Fruit fly (Drosophila melanogaster) whole organism, embryonic: ENCODE data around the gene CG10345.

Experiments
- Bteb2 ChIP-seq: fragments of 200-800 bp; sonication (Bioruptor generic); optimal IDR thresholded peaks from 2 replicates; lab custom pipeline; 2016; ENCODE audit warnings: missing biosample characterization, missing genetic modification characterization
- CG10959 ChIP-seq: fragments of 200-800 bp; sonication (Bioruptor generic); IDR thresholded peaks from 2 replicates; pipeline ENCODE4 v1.3.6; 2022; ENCODE audit warnings: missing biosample characterization, missing genetic modification characterization
- CG10979 ChIP-seq: fragments of 200-800 bp; sonication (Bioruptor generic); optimal IDR thresholded peaks from 2 replicates; lab custom pipeline; 2018; ENCODE audit warnings: missing biosample characterization, mild to moderate bottlenecking, missing genetic modification characterization, moderate library complexity
- CG11504 ChIP-seq: fragments of 200-800 bp; sonication (Bioruptor generic); optimal IDR thresholded peaks from 3 replicates; lab custom pipeline; 2019; ENCODE audit warnings: missing biosample characterization, mild to moderate bottlenecking, missing genetic modification characterization, moderate library complexity
- CG12155 ChIP-seq: fragments of 200-800 bp; sonication (Bioruptor generic); optimal IDR thresholded peaks from 3 replicates; lab custom pipeline; 2016; ENCODE audit warnings: missing biosample characterization, missing genetic modification characterization
- CG12299 ChIP-seq: fragments of 200-800 bp; sonication (Bioruptor generic); optimal IDR thresholded peaks from 2 replicates; lab custom pipeline; 2018; ENCODE audit warnings: missing biosample characterization, mild to moderate bottlenecking, missing genetic modification characterization
- CG16779 ChIP-seq: fragments of 200-800 bp; sonication (Bioruptor generic); IDR thresholded peaks from 2 replicates; pipeline ENCODE4 v1.3.6; 2022; ENCODE audit warnings: missing biosample characterization, missing genetic modification characterization
- CG16815 ChIP-seq: fragments of 200-800 bp; sonication (Bioruptor generic); optimal IDR thresholded peaks from 3 replicates; lab custom pipeline; 2017; ENCODE audit warnings: missing biosample characterization, mild to moderate bottlenecking, missing genetic modification characterization
- CG17186 ChIP-seq: fragments of 200-800 bp; sonication (Bioruptor generic); optimal IDR thresholded peaks from 3 replicates; lab custom pipeline; 2017; ENCODE audit warnings: missing biosample characterization, missing genetic modification reagents, missing genetic modification characterization
- CG17802 ChIP-seq: fragments of 200-800 bp; sonication (Bioruptor generic); optimal IDR thresholded peaks from 2 replicates; lab custom pipeline; 2018; ENCODE audit warnings: missing biosample characterization, mild to moderate bottlenecking, missing genetic modification characterization, moderate library complexity
- CG18619 ChIP-seq: fragments of 200-800 bp; sonication (Bioruptor generic); optimal IDR thresholded peaks from 3 replicates; lab custom pipeline; 2017; ENCODE audit warnings: missing biosample characterization, mild to moderate bottlenecking, missing genetic modification characterization
- CG30020 ChIP-seq: fragments of 200-800 bp; optimal IDR thresholded peaks from 2 replicates; lab custom pipeline; 2019; ENCODE audit warnings: missing biosample characterization, mild to moderate bottlenecking, missing genetic modification characterization, moderate library complexity
- CG31388 ChIP-seq: fragments of 200-800 bp; sonication (Bioruptor generic); optimal IDR thresholded peaks from 2 replicates; lab custom pipeline; 2016; ENCODE audit warnings: missing biosample characterization, missing genetic modification characterization
- CG3838 ChIP-seq: fragments of 200-800 bp; sonication (Bioruptor generic); optimal IDR thresholded peaks from 3 replicates; lab custom pipeline; 2016; ENCODE audit warnings: missing biosample characterization, missing genetic modification characterization
- CG6683 ChIP-seq: fragments of 200-800 bp; sonication (Bioruptor generic); optimal IDR thresholded peaks from 2 replicates; lab custom pipeline; 2017; ENCODE audit warnings: missing biosample characterization, mild to moderate bottlenecking, missing genetic modification characterization, missing genetic modification reagents
- CG7357 ChIP-seq: fragments of 200-800 bp; sonication (Bioruptor generic); IDR thresholded peaks from 3 replicates; pipeline ENCODE4 v1.3.6; 2022; ENCODE audit warnings: missing biosample characterization, missing genetic modification characterization
- CG7786 ChIP-seq: fragments of 200-800 bp; sonication (Bioruptor generic); optimal IDR thresholded peaks from 2 replicates; lab custom pipeline; 2016; ENCODE audit warnings: missing biosample characterization, missing genetic modification characterization
- CG8359 ChIP-seq: fragments of 200-800 bp; sonication (Bioruptor generic); optimal IDR thresholded peaks from 2 replicates; lab custom pipeline; 2017; ENCODE audit warnings: missing biosample characterization, mild to moderate bottlenecking, missing genetic modification characterization, borderline replicate concordance
- D19A ChIP-seq: fragments of 200-800 bp; optimal IDR thresholded peaks from 3 replicates; lab custom pipeline; 2019; ENCODE audit warnings: missing biosample characterization, mild to moderate bottlenecking, missing genetic modification characterization, moderate library complexity
- GATAe ChIP-seq: fragments of 200-800 bp; sonication (Bioruptor generic); conservative IDR thresholded peaks from 2 replicates; pipeline ENCODE4 v1.3.6; 2022; ENCODE audit warnings: missing biosample characterization, missing genetic modification characterization
- Mrtf ChIP-seq: fragments of 200-800 bp; sonication (Bioruptor generic); IDR thresholded peaks from 3 replicates; pipeline ENCODE4 v1.3.6; 2022; ENCODE audit warnings: missing biosample characterization, missing genetic modification characterization
- Nf-YA ChIP-seq: fragments of 200-800 bp; sonication (Bioruptor generic); IDR thresholded peaks from 2 replicates; pipeline ENCODE4 v1.3.6; 2022; ENCODE audit warnings: missing biosample characterization, missing genetic modification characterization
- Poxn ChIP-seq: fragments of 200-800 bp; sonication (Bioruptor generic); IDR thresholded peaks from 2 replicates; pipeline ENCODE4 v1.3.6; 2022; ENCODE audit warnings: missing biosample characterization, missing genetic modification characterization
- Sox100B ChIP-seq: fragments of 200-800 bp; sonication (Bioruptor generic); optimal IDR thresholded peaks from 3 replicates; lab custom pipeline; 2018; ENCODE audit warnings: missing biosample characterization, mild to moderate bottlenecking, missing genetic modification characterization
- Sox102F ChIP-seq: fragments of 200-800 bp; sonication (Bioruptor generic); optimal IDR thresholded peaks from 2 replicates; lab custom pipeline; 2018; ENCODE audit warnings: missing biosample characterization, mild to moderate bottlenecking, missing genetic modification characterization, moderate library complexity
- TFAM ChIP-seq: fragments of 200-800 bp; sonication (Bioruptor generic); optimal IDR thresholded peaks from 2 replicates; lab custom pipeline; 2017; ENCODE audit warnings: missing biosample characterization, missing genetic modification characterization, inconsistent platforms
- Xrp1 ChIP-seq: fragments of 200-800 bp; sonication (Bioruptor generic); IDR thresholded peaks from 2 replicates; pipeline ENCODE4 v1.3.6; 2022; ENCODE audit warnings: missing biosample characterization, missing genetic modification characterization
- ash1 ChIP-seq: fragments of 200-800 bp; sonication (Bioruptor generic); optimal IDR thresholded peaks from 2 replicates; lab custom pipeline; 2018; ENCODE audit warnings: missing biosample characterization, mild to moderate bottlenecking, missing genetic modification characterization
- chinmo ChIP-seq: fragments of 200-800 bp; sonication (Bioruptor generic); IDR thresholded peaks from 4 replicates; pipeline ENCODE4 v1.3.6; 2022; ENCODE audit warnings: missing biosample characterization, missing genetic modification characterization; ENCODE audit not compliant: partially characterized antibody
- da ChIP-seq: fragments of 200-800 bp; sonication (Bioruptor generic); optimal IDR thresholded peaks from 2 replicates; lab custom pipeline; 2016; ENCODE audit warnings: missing biosample characterization, missing genetic modification characterization
- ewg ChIP-seq: fragments of 200-800 bp; sonication (Bioruptor generic); optimal IDR thresholded peaks from 3 replicates; lab custom pipeline; 2017; ENCODE audit warnings: mild to moderate bottlenecking, missing biosample characterization, missing genetic modification reagents, missing genetic modification characterization
- gem ChIP-seq: fragments of 200-800 bp; sonication (Bioruptor generic); optimal IDR thresholded peaks from 2 replicates; lab custom pipeline; 2019; ENCODE audit warnings: missing biosample characterization, mild to moderate bottlenecking, missing genetic modification characterization, moderate library complexity
- h ChIP-seq: fragments of >200 bp; optimal IDR thresholded peaks from 2 replicates; lab custom pipeline; 2017
- hkb ChIP-seq, 2 experiments: fragments of 200-800 bp in 1 of 2; fragments of >200 bp in 1 of 2; sonication (Bioruptor generic) in 1 of 2; IDR thresholded peaks in 1 of 2; optimal IDR thresholded peaks in 1 of 2; 2 replicates each; pipeline versions ENCODE4 v1.3.6 to Lab custom; 2017 to 2022; ENCODE audit warnings: missing biosample characterization in 1 of 2, missing genetic modification characterization in 1 of 2
- inv ChIP-seq: fragments of 200-800 bp; sonication (Bioruptor generic); IDR thresholded peaks from 2 replicates; pipeline ENCODE4 v1.3.6; 2022; ENCODE audit warnings: missing biosample characterization, missing genetic modification characterization; ENCODE audit not compliant: partially characterized antibody
- jigr1 ChIP-seq: fragments of 200-800 bp; sonication (Bioruptor generic); IDR thresholded peaks from 3 replicates; pipeline ENCODE4 v1.3.6; 2022; ENCODE audit warnings: missing biosample characterization, missing genetic modification characterization
- kah ChIP-seq: fragments of 200-800 bp; sonication (Bioruptor generic); optimal IDR thresholded peaks from 2 replicates; lab custom pipeline; 2018; ENCODE audit warnings: missing biosample characterization, mild to moderate bottlenecking, missing genetic modification characterization
- kni ChIP-seq: fragments of 200-800 bp; sonication (Bioruptor generic); optimal IDR thresholded peaks from 3 replicates; lab custom pipeline; 2017; ENCODE audit warnings: mild to moderate bottlenecking, missing biosample characterization, missing genetic modification reagents, missing genetic modification characterization
- lilli ChIP-seq: fragments of 200-800 bp; sonication (Bioruptor generic); optimal IDR thresholded peaks from 3 replicates; lab custom pipeline; 2016; ENCODE audit warnings: missing biosample characterization, missing genetic modification characterization
- phol ChIP-seq: fragments of 200-800 bp; sonication (Bioruptor generic); optimal IDR thresholded peaks from 3 replicates; lab custom pipeline; 2018; ENCODE audit warnings: missing biosample characterization, mild to moderate bottlenecking, missing genetic modification characterization, moderate library complexity
- pzg ChIP-seq: fragments of 200-800 bp; sonication (Bioruptor generic); optimal IDR thresholded peaks from 3 replicates; lab custom pipeline; 2018; ENCODE audit warnings: missing biosample characterization, mild to moderate bottlenecking, missing genetic modification characterization, moderate library complexity
- sisA ChIP-seq: fragments of 200-800 bp; sonication (Bioruptor generic); IDR thresholded peaks from 2 replicates; pipeline ENCODE4 v1.3.6; 2022; ENCODE audit warnings: missing biosample characterization, missing genetic modification characterization
- so ChIP-seq: fragments of 200-800 bp; sonication (Bioruptor generic); IDR thresholded peaks from 3 replicates; pipeline ENCODE4 v1.3.6; 2022; ENCODE audit warnings: missing biosample characterization, missing genetic modification characterization
- tgo ChIP-seq: fragments of 200-800 bp; sonication (Bioruptor generic); IDR thresholded peaks from 3 replicates; pipeline ENCODE4 v1.3.6; 2022; ENCODE audit warnings: missing biosample characterization, missing genetic modification characterization
- tup ChIP-seq: fragments of 200-800 bp; sonication (Bioruptor generic); optimal IDR thresholded peaks from 2 replicates; lab custom pipeline; 2016; ENCODE audit warnings: missing biosample characterization, mild to moderate bottlenecking, missing genetic modification characterization, moderate library complexity
- unpg ChIP-seq: fragments of 200-800 bp; sonication (Bioruptor generic); optimal IDR thresholded peaks from 3 replicates; lab custom pipeline; 2018; ENCODE audit warnings: missing biosample characterization, mild to moderate bottlenecking, missing genetic modification characterization, moderate library complexity
- usp ChIP-seq: fragments of >200 bp; optimal IDR thresholded peaks from 2 replicates; lab custom pipeline; 2017; ENCODE audit warnings: missing biosample characterization, missing genetic modification characterization
- wdn ChIP-seq: fragments of 200-800 bp; sonication (Bioruptor generic); IDR thresholded peaks from 2 replicates; pipeline ENCODE4 v1.3.6; 2022; ENCODE audit warnings: missing biosample characterization, missing genetic modification characterization
- z ChIP-seq: fragments of 200-800 bp; sonication (Bioruptor generic); IDR thresholded peaks from 3 replicates; pipeline ENCODE4 v1.3.6; 2022; ENCODE audit warnings: missing biosample characterization, missing genetic modification characterization

CG10345 gene

dm6 chr3R:16624750-16625549 lies 20.3 kb upstream of the CG10345 start, which contains the start of gene Fas1 (continued):
- peak; percentile 24 for TF ChIP-seq CG10979 (tag; lab: Kevin White, UChicago)
- TF ChIP-seq CG16779 = 0 out of 2 replicates have a peak, but pooled peaks have one; percentile 10
- TF ChIP-seq GATAe (GFP tag; lab: Robert Waterston, UW) = no peak
- no peak for TF ChIP-seq tup (GFP tag; lab: Kevin White, UChicago)
- TF ChIP-seq kah (GFP tag; lab: Kevin White, UChicago) = no peak
- 0 out of 2 replicates have a peak, but pooled peaks have one; percentile 34 for TF ChIP-seq inv (GFP tag; lab: Robert Waterston, UW)
- TF ChIP-seq CG6683 (GFP tag; lab: Kevin White, UChicago) = no peak
- peak; percentile 85 for TF ChIP-seq kni
- no peak for TF ChIP-seq CG18619 (GFP tag; lab: Kevin White, UChicago)
- peak; percentile 47 for TF ChIP-seq CG12155 (GFP tag; lab: Kevin White, UChicago)
- TF ChIP-seq wdn (GFP tag; lab: Robert Waterston, UW) = no peak
- TF ChIP-seq gem (tag; lab: Kevin White, UChicago) = no peak
- no peak for TF ChIP-seq sisA (GFP tag; lab: Robert Waterston, UW)
- no peak for TF ChIP-seq Mrtf
- TF ChIP-seq Nf-YA = 0 out of 2 replicates have a peak, but pooled peaks have one; percentile 16
- no peak for TF ChIP-seq Sox102F (GFP tag; lab: Kevin White, UChicago)
- no peak for TF ChIP-seq CG8359 (GFP tag; lab: Kevin White, UChicago)
- no peak for TF ChIP-seq ewg
- no peak for TF ChIP-seq z
- no peak for TF ChIP-seq Poxn
- no peak for TF ChIP-seq CG16815
- no peak for TF ChIP-seq Xrp1 (GFP tag; lab: Robert Waterston, UW)
- no peak for TF ChIP-seq lilli (GFP tag; lab: Kevin White, UChicago)
- TF ChIP-seq unpg (GFP tag; lab: Kevin White, UChicago) = no peak
- no peak for TF ChIP-seq CG7786 (GFP tag; lab: Kevin White, UChicago)
- peak; percentile 12 for TF ChIP-seq phol (tag; lab: Kevin White, UChicago)
- TF ChIP-seq TFAM (GFP tag; lab: Kevin White, UChicago) = no peak
- TF ChIP-seq chinmo (GFP tag; lab: Robert Waterston, UW) = no peak; the same call in 3 of the 4 replicates
- no peak for TF ChIP-seq Bteb2
- TF ChIP-seq CG7357 (GFP tag; lab: Robert Waterston, UW) = no peak
- no peak for TF ChIP-seq CG10959
- TF ChIP-seq hkb (optimal IDR thresholded peaks at IDR 0.05; lab: Kevin White, UChicago) = no peak
- TF ChIP-seq hkb (GFP tag; IDR thresholded peaks at IDR 0.05; lab: Robert Waterston, UW) = peak; percentile 20; the same call in 1 of the 2 replicates
- no peak; the same call in 2 of the 3 replicates for TF ChIP-seq jigr1 (GFP tag; lab: Robert Waterston, UW)
- no peak for TF ChIP-seq so (GFP tag; lab: Robert Waterston, UW)
- TF ChIP-seq CG12299 (tag; lab: Kevin White, UChicago) = peak; percentile 13
- TF ChIP-seq tgo (GFP tag; lab: Robert Waterston, UW) = no peak
- no peak for TF ChIP-seq CG11504 (tag; lab: Kevin White, UChicago)
- no peak for TF ChIP-seq h (lab: Kevin White, UChicago)
- peak; percentile 53 for TF ChIP-seq CG17186
- no peak for TF ChIP-seq CG31388 (GFP tag; lab: Kevin White, UChicago)
- TF ChIP-seq D19A (tag; lab: Kevin White, UChicago) = peak; percentile 2
- TF ChIP-seq CG30020 (tag; lab: Kevin White, UChicago) = peak; percentile 6
- TF ChIP-seq ash1 (GFP tag; lab: Kevin White, UChicago) = no peak
- no peak for TF ChIP-seq CG17802 (tag; lab: Kevin White, UChicago)
- no peak for TF ChIP-seq CG3838 (GFP tag; lab: Kevin White, UChicago)
- TF ChIP-seq usp (GFP tag; lab: Kevin White, UChicago) = no peak
- no peak for TF ChIP-seq Sox100B (GFP tag; lab: Kevin White, UChicago)
- TF ChIP-seq pzg (GFP tag; lab: Kevin White, UChicago) = peak; percentile 39
- TF ChIP-seq da = no peak
